Worm (Caenorhabditis elegans) whole organism, mixed stage, embryonic: Measurements from ENCODE around the gene srd-26.

Experiments used
- M03D4.4 ChIP-seq: sonication (generic microtip); optimal IDR thresholded peaks from 2 replicates; lab custom pipeline; 2017; ENCODE audit warnings: mild to moderate bottlenecking, missing genetic modification characterization, missing compliant biosample characterization
- blmp-1 ChIP-seq: fragments of 150-350 bp; optimal IDR thresholded peaks from 2 replicates; lab custom pipeline; 2014; ENCODE audit warnings: missing biosample characterization, missing genetic modification characterization
- ceh-39 ChIP-seq: fragments of 150-350 bp; optimal IDR thresholded peaks from 2 replicates; lab custom pipeline; 2014; ENCODE audit warnings: missing biosample characterization, missing genetic modification characterization
- ceh-43 ChIP-seq: fragments of 200-800 bp; sonication (Bioruptor generic); optimal IDR thresholded peaks from 2 replicates; lab custom pipeline; 2018; ENCODE audit warnings: mild to moderate bottlenecking, missing genetic modification characterization, moderate library complexity, missing compliant biosample characterization
- ceh-83 ChIP-seq: fragments of 200-800 bp; sonication (Bioruptor generic); optimal IDR thresholded peaks from 2 replicates; lab custom pipeline; 2018; ENCODE audit warnings: mild to moderate bottlenecking, missing genetic modification characterization, missing compliant biosample characterization
- ces-1 ChIP-seq: fragments of 150-350 bp; optimal IDR thresholded peaks from 2 replicates; lab custom pipeline; 2014; ENCODE audit warnings: missing biosample characterization, missing genetic modification reagents, missing genetic modification characterization
- cnd-1 ChIP-seq: fragments of 200-800 bp; sonication (Bioruptor generic); optimal IDR thresholded peaks from 2 replicates; lab custom pipeline; 2018; ENCODE audit warnings: mild to moderate bottlenecking, missing genetic modification characterization, missing compliant biosample characterization
- drap-1 ChIP-seq: fragments of 200-800 bp; sonication (Bioruptor generic); optimal IDR thresholded peaks from 3 replicates; lab custom pipeline; 2018; ENCODE audit warnings: mild to moderate bottlenecking, missing genetic modification characterization, missing compliant biosample characterization
- elt-3 ChIP-seq: fragments of 150-350 bp; optimal IDR thresholded peaks from 2 replicates; lab custom pipeline; 2014; ENCODE audit warnings: missing biosample characterization, missing genetic modification characterization
- flh-1 ChIP-seq: fragments of 200-800 bp; sonication (Bioruptor generic); optimal IDR thresholded peaks from 2 replicates; lab custom pipeline; 2018; ENCODE audit warnings: mild to moderate bottlenecking, missing genetic modification characterization, moderate library complexity, missing compliant biosample characterization
- ham-2 ChIP-seq: fragments of 200-800 bp; sonication (Bioruptor generic); optimal IDR thresholded peaks from 2 replicates; lab custom pipeline; 2018; ENCODE audit warnings: mild to moderate bottlenecking, missing genetic modification characterization, missing compliant biosample characterization
- hlh-1 ChIP-seq: fragments of 150-350 bp; optimal IDR thresholded peaks from 2 replicates; lab custom pipeline; 2014; ENCODE audit warnings: missing biosample characterization, missing genetic modification reagents, missing genetic modification characterization
- lin-13 ChIP-seq: fragments of 150-350 bp; optimal IDR thresholded peaks from 2 replicates; lab custom pipeline; 2014; ENCODE audit warnings: missing biosample characterization, missing genetic modification characterization
- lin-32 ChIP-seq: fragments of 200-800 bp; sonication (Bioruptor generic); optimal IDR thresholded peaks from 2 replicates; lab custom pipeline; 2018; ENCODE audit warnings: mild to moderate bottlenecking, missing genetic modification characterization, missing compliant biosample characterization
- lsy-2 ChIP-seq: fragments of 150-350 bp; optimal IDR thresholded peaks from 2 replicates; lab custom pipeline; 2014; ENCODE audit warnings: missing biosample characterization, missing genetic modification characterization
- mab-5 ChIP-seq: fragments of 150-350 bp; optimal IDR thresholded peaks from 2 replicates; lab custom pipeline; 2014; ENCODE audit warnings: missing biosample characterization, missing genetic modification characterization
- mep-1 ChIP-seq: fragments of 150-350 bp; optimal IDR thresholded peaks from 2 replicates; lab custom pipeline; 2017; ENCODE audit warnings: missing biosample characterization, missing genetic modification reagents, missing genetic modification characterization, inconsistent platforms
- nhr-12 ChIP-seq: fragments of 150-350 bp; optimal IDR thresholded peaks from 2 replicates; lab custom pipeline; 2014; ENCODE audit warnings: missing biosample characterization, missing genetic modification characterization
- nhr-28 ChIP-seq: fragments of 150-350 bp; optimal IDR thresholded peaks from 2 replicates; lab custom pipeline; 2014; ENCODE audit warnings: missing biosample characterization, missing genetic modification characterization
- nhr-76 ChIP-seq: sonication (generic microtip); optimal IDR thresholded peaks from 2 replicates; lab custom pipeline; 2017; ENCODE audit warnings: missing biosample characterization, missing genetic modification characterization
- pha-4 ChIP-seq: fragments of 150-350 bp; optimal IDR thresholded peaks from 2 replicates; lab custom pipeline; 2018; ENCODE audit warnings: missing biosample characterization, missing genetic modification reagents, missing genetic modification characterization
- sem-2 ChIP-seq: fragments of 200-800 bp; sonication (Bioruptor generic); optimal IDR thresholded peaks from 2 replicates; lab custom pipeline; 2018; ENCODE audit warnings: mild to moderate bottlenecking, missing genetic modification characterization, missing compliant biosample characterization
- snpc-4 ChIP-seq: fragments of 150-350 bp; optimal IDR thresholded peaks from 2 replicates; lab custom pipeline; 2014; ENCODE audit warnings: missing biosample characterization, missing genetic modification characterization
- sptf-1 ChIP-seq: sonication (generic microtip); optimal IDR thresholded peaks from 2 replicates; lab custom pipeline; 2017; ENCODE audit warnings: mild to moderate bottlenecking, missing genetic modification characterization, moderate library complexity, missing compliant biosample characterization
- tbx-8 ChIP-seq: fragments of 200-800 bp; sonication (Bioruptor generic); optimal IDR thresholded peaks from 2 replicates; lab custom pipeline; 2018; ENCODE audit warnings: mild to moderate bottlenecking, missing genetic modification characterization, moderate library complexity, missing compliant biosample characterization
- unc-120 ChIP-seq: sonication (generic microtip); optimal IDR thresholded peaks from 2 replicates; lab custom pipeline; 2017; ENCODE audit warnings: missing genetic modification characterization, missing compliant biosample characterization; ENCODE audit not compliant: poor library complexity, severe bottlenecking
- unc-39 ChIP-seq: fragments of 150-350 bp; optimal IDR thresholded peaks from 2 replicates; lab custom pipeline; 2014; ENCODE audit warnings: missing biosample characterization, missing genetic modification characterization
- unc-62 ChIP-seq: fragments of 150-350 bp; optimal IDR thresholded peaks from 2 replicates; lab custom pipeline; 2014; ENCODE audit warnings: missing biosample characterization, missing genetic modification reagents, missing genetic modification characterization
- zip-8 ChIP-seq: fragments of 150-350 bp; optimal IDR thresholded peaks from 2 replicates; lab custom pipeline; 2014; ENCODE audit warnings: missing biosample characterization, missing genetic modification characterization

The srd-26 gene

ce11 chrV:14192870-14193269, 30.1 kb upstream of the srd-26 start:
- TF ChIP-seq tbx-8 (GFP tag; lab: Kevin White, UChicago) (no peak), flh-1 (GFP tag; lab: Kevin White, UChicago) (no peak), elt-3 (no peak), blmp-1 (no peak), zip-8 (tag; lab: Kevin White, UChicago) (no peak), ceh-43 (no peak), lin-32 (no peak), M03D4.4 (no peak), lsy-2 (tag; lab: Kevin White, UChicago) (no peak), nhr-76 (tag; lab: Kevin White, UChicago) (no peak), unc-120 (tag; lab: Kevin White, UChicago) (no peak), unc-39 (no peak), hlh-1 (tag; lab: Kevin White, UChicago) (no peak), ceh-39 (tag; lab: Kevin White, UChicago) (no peak), ham-2 (no peak), snpc-4 (no peak), ceh-83 (GFP tag; lab: Kevin White, UChicago) (no peak), mab-5 (tag; lab: Kevin White, UChicago) (no peak)

ce11 chrV:14187104-14187503, 24.3 kb upstream of the srd-26 start:
- TF ChIP-seq unc-120 (tag; lab: Kevin White, UChicago): no peak
- no peak for TF ChIP-seq mep-1 (tag; lab: Kevin White, UChicago)
- TF ChIP-seq elt-3: no peak
- no peak for TF ChIP-seq tbx-8 (GFP tag; lab: Kevin White, UChicago)
- TF ChIP-seq unc-62 (GFP tag; lab: Kevin White, UChicago): no peak
- TF ChIP-seq lsy-2 (tag; lab: Kevin White, UChicago): no peak
- TF ChIP-seq snpc-4: no peak
- TF ChIP-seq ceh-83 (GFP tag; lab: Kevin White, UChicago): no peak
- TF ChIP-seq sem-2 (GFP tag; lab: Kevin White, UChicago): no peak
- no peak for TF ChIP-seq lin-13 (tag; lab: Kevin White, UChicago)
- no peak for TF ChIP-seq drap-1 (GFP tag; lab: Kevin White, UChicago)
- no peak for TF ChIP-seq ces-1 (GFP tag; lab: Kevin White, UChicago)
- no peak for TF ChIP-seq blmp-1

ce11 chrV:14185438-14185837, 22.6 kb upstream of the srd-26 start, which contains the start of the genes trm-1 and ints-2:
trm-1 (minus strand) TSS chrV:14185612.
ints-2 (plus strand) TSS chrV:14185686.
- TF ChIP-seq nhr-12 (tag; lab: Kevin White, UChicago) (no peak), unc-39 (no peak), unc-62 (GFP tag; lab: Kevin White, UChicago) (no peak), mep-1 (tag; lab: Kevin White, UChicago) (peak; percentile 1), ceh-83 (GFP tag; lab: Kevin White, UChicago) (no peak), unc-120 (tag; lab: Kevin White, UChicago) (peak; percentile 34), cnd-1 (tag; lab: Kevin White, UChicago) (no peak), sptf-1 (peak; percentile 11), mab-5 (tag; lab: Kevin White, UChicago) (no peak), tbx-8 (GFP tag; lab: Kevin White, UChicago) (no peak), lsy-2 (tag; lab: Kevin White, UChicago) (peak; percentile 36), drap-1 (GFP tag; lab: Kevin White, UChicago) (no peak), ceh-43 (no peak), ces-1 (GFP tag; lab: Kevin White, UChicago) (peak; percentile 96), lin-13 (tag; lab: Kevin White, UChicago) (peak; percentile 12), M03D4.4 (no peak), nhr-28 (no peak)
- TF ChIP-seq, all 35 proteins: peak for 6

DNA sequence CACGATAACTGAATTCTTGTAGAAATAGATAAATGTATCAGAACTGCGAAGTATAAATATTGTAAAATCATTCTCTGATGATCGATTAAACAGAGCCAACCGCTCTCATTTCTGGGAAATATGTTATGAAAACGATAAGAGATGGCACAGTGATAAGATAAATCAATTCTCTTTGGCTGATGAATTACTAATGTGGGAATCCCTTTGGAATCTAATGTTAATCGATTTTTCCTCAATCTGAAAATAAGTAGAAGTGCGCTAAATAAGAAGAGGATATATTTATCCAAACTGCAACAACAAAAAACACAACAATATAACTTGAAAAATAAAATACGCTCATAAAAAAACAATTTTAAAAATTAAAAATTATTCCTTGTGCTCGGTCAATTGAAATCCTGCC, 20.1 kb upstream of the srd-26 start, which contains the start of gene cest-2.3:
Gene cest-2.3, minus strand, starts transcription at position 101 of the 400 bp plus-strand sequence.
- TF ChIP-seq sem-2 (GFP tag; lab: Kevin White, UChicago) (no peak), pha-4 (tag; lab: Kevin White, UChicago) (no peak), nhr-76 (tag; lab: Kevin White, UChicago) (no peak), sptf-1 (no peak), hlh-1 (tag; lab: Kevin White, UChicago) (no peak)

DNA sequence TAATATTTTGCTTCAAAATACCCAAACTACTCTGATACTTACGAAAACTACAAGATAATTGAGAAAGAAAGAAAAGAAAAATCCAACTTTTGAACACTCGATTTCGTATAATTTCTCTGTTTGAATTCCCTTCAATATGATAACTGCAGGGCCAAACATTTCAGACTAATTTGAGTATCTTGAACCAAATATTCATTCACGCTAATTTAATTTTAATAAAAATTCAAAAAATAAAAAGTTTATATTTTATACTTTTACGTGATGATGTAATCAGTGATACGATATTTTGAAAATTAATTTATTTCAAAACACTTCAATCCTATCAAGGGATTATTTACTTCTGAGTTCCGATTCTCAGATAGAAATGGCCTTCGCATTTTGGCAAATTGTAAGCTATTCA, 17.1 kb upstream of the srd-26 start, which contains the start of gene ZC376.8:
Gene ZC376.8, plus strand, starts transcription at position 301 of the 400 bp plus-strand sequence.
- TF ChIP-seq ceh-39 (tag; lab: Kevin White, UChicago) (no peak), unc-62 (GFP tag; lab: Kevin White, UChicago) (no peak), cnd-1 (tag; lab: Kevin White, UChicago) (no peak), mab-5 (tag; lab: Kevin White, UChicago) (no peak), mep-1 (tag; lab: Kevin White, UChicago) (no peak), hlh-1 (tag; lab: Kevin White, UChicago) (no peak), ceh-43 (no peak), pha-4 (tag; lab: Kevin White, UChicago) (no peak), elt-3 (no peak), nhr-28 (no peak), lin-13 (tag; lab: Kevin White, UChicago) (no peak), snpc-4 (no peak)
